Worm (Caenorhabditis elegans) whole organism, young adult: ENCODE results near the gene memi-3.

Experiments
- C06A6.2 ChIP-seq: fragments of 200-800 bp; sonication (Bioruptor generic); conservative IDR thresholded peaks from 2 replicates; pipeline ENCODE4 v1.3.6; 2022; ENCODE audit warnings: missing genetic modification characterization, missing compliant biosample characterization
- C17E4.6 ChIP-seq: fragments of 200-800 bp; sonication (Bioruptor generic); IDR thresholded peaks from 2 replicates; pipeline ENCODE4 v1.3.6; 2022; ENCODE audit warnings: missing genetic modification reagents, missing genetic modification characterization, missing compliant biosample characterization
- D2030.7 ChIP-seq: fragments of 200-800 bp; sonication (Bioruptor generic); IDR thresholded peaks from 2 replicates; pipeline ENCODE4 v1.3.6; 2022; ENCODE audit warnings: missing genetic modification reagents, missing genetic modification characterization, missing compliant biosample characterization
- F33H1.4 ChIP-seq: fragments of 200-800 bp; sonication (Bioruptor generic); IDR thresholded peaks from 2 replicates; pipeline ENCODE4 v1.3.6; 2022; ENCODE audit warnings: missing genetic modification reagents, missing genetic modification characterization, missing compliant biosample characterization
- F49E8.2 ChIP-seq: sonication (generic microtip); optimal IDR thresholded peaks from 3 replicates; lab custom pipeline; 2017; ENCODE audit warnings: missing genetic modification characterization, mild to moderate bottlenecking, missing compliant biosample characterization, antibody characterized with exemption, moderate library complexity; ENCODE audit not compliant: insufficient read depth
- K12H6.12 ChIP-seq: fragments of 200-800 bp; sonication (Bioruptor generic); optimal IDR thresholded peaks from 2 replicates; lab custom pipeline; 2018; ENCODE audit warnings: mild to moderate bottlenecking, missing genetic modification characterization, missing compliant biosample characterization
- T07F8.4 ChIP-seq: sonication (generic microtip); optimal IDR thresholded peaks from 2 replicates; lab custom pipeline; 2016; ENCODE audit warnings: mild to moderate bottlenecking, missing genetic modification characterization, moderate library complexity, missing compliant biosample characterization
- Y53F4B.3 ChIP-seq: fragments of 200-800 bp; sonication (Bioruptor generic); IDR thresholded peaks from 2 replicates; pipeline ENCODE4 v1.3.6; 2022; ENCODE audit warnings: missing genetic modification reagents, missing genetic modification characterization, missing compliant biosample characterization
- Y67H2A.10 ChIP-seq: fragments of 200-800 bp; sonication (Bioruptor generic); conservative IDR thresholded peaks from 2 replicates; pipeline ENCODE4 v1.3.6; 2022; ENCODE audit warnings: missing genetic modification reagents, missing genetic modification characterization, missing compliant biosample characterization
- ZK185.1 ChIP-seq: sonication (generic microtip); optimal IDR thresholded peaks from 2 replicates; lab custom pipeline; 2016; ENCODE audit warnings: mild to moderate bottlenecking, missing genetic modification characterization, missing compliant biosample characterization; ENCODE audit not compliant: poor library complexity, severe bottlenecking
- aptf-2 ChIP-seq: fragments of 200-800 bp; sonication (Bioruptor generic); conservative IDR thresholded peaks from 2 replicates; pipeline ENCODE4 v1.3.6; 2022; ENCODE audit warnings: missing genetic modification reagents, missing genetic modification characterization, missing compliant biosample characterization
- aptf-3 ChIP-seq: fragments of 200-800 bp; sonication (Bioruptor generic); IDR thresholded peaks from 2 replicates; pipeline ENCODE4 v1.3.6; 2022; ENCODE audit warnings: missing genetic modification characterization, missing compliant biosample characterization
- atf-7 ChIP-seq: sonication (generic microtip); optimal IDR thresholded peaks from 2 replicates; lab custom pipeline; 2017; ENCODE audit warnings: mild to moderate bottlenecking, missing genetic modification characterization, missing compliant biosample characterization
- attf-3 ChIP-seq: fragments of 200-800 bp; sonication (Bioruptor generic); conservative IDR thresholded peaks from 2 replicates; pipeline ENCODE4 v1.3.6; 2022; ENCODE audit warnings: missing genetic modification reagents, missing genetic modification characterization, missing compliant biosample characterization
- ceh-100 ChIP-seq: fragments of 200-800 bp; sonication (Bioruptor generic); IDR thresholded peaks from 2 replicates; pipeline ENCODE4 v1.3.6; 2022; ENCODE audit warnings: missing genetic modification reagents, missing genetic modification characterization, missing compliant biosample characterization
- ceh-58 ChIP-seq: fragments of 200-800 bp; sonication (Bioruptor generic); IDR thresholded peaks from 2 replicates; pipeline ENCODE4 v1.3.6; 2022; ENCODE audit warnings: missing genetic modification characterization, missing compliant biosample characterization
- ceh-91 ChIP-seq: fragments of 200-800 bp; sonication (Bioruptor generic); IDR thresholded peaks from 2 replicates; pipeline ENCODE4 v1.3.6; 2022; ENCODE audit warnings: missing genetic modification reagents, missing genetic modification characterization, missing compliant biosample characterization
- chd-7 ChIP-seq: sonication (generic microtip); optimal IDR thresholded peaks from 2 replicates; lab custom pipeline; 2016; ENCODE audit warnings: mild to moderate bottlenecking, missing genetic modification characterization, moderate library complexity, missing compliant biosample characterization
- dpff-1 ChIP-seq: sonication (generic microtip); optimal IDR thresholded peaks from 2 replicates; lab custom pipeline; 2017; ENCODE audit warnings: mild to moderate bottlenecking, missing genetic modification characterization, missing compliant biosample characterization
- dpl-1 ChIP-seq: fragments of 150-350 bp; optimal IDR thresholded peaks from 2 replicates; lab custom pipeline; 2014; ENCODE audit warnings: missing biosample characterization, missing genetic modification reagents, missing genetic modification characterization
- efl-1 ChIP-seq: fragments of 150-350 bp; optimal IDR thresholded peaks from 2 replicates; lab custom pipeline; 2014; ENCODE audit warnings: missing biosample characterization, missing genetic modification reagents, missing genetic modification characterization
- egl-44 ChIP-seq: fragments of 200-800 bp; sonication (Bioruptor generic); IDR thresholded peaks from 2 replicates; pipeline ENCODE4 v1.3.6; 2022; ENCODE audit warnings: missing genetic modification reagents, missing genetic modification characterization, missing compliant biosample characterization
- hlh-26 ChIP-seq: fragments of 200-800 bp; sonication (Bioruptor generic); conservative IDR thresholded peaks from 2 replicates; pipeline ENCODE4 v1.3.6; 2022; ENCODE audit warnings: missing genetic modification reagents, missing genetic modification characterization, missing compliant biosample characterization
- hmg-20 ChIP-seq: fragments of 200-800 bp; sonication (Bioruptor generic); IDR thresholded peaks from 2 replicates; pipeline ENCODE4 v1.3.6; 2022; ENCODE audit warnings: missing genetic modification reagents, missing genetic modification characterization, missing compliant biosample characterization
- let-526 ChIP-seq: fragments of 200-800 bp; sonication (Bioruptor generic); IDR thresholded peaks from 2 replicates; pipeline ENCODE4 v1.3.6; 2022; ENCODE audit warnings: missing genetic modification reagents, missing genetic modification characterization, missing compliant biosample characterization
- lin-40 ChIP-seq: sonication (generic microtip); optimal IDR thresholded peaks from 2 replicates; lab custom pipeline; 2016; ENCODE audit warnings: missing genetic modification characterization, mild to moderate bottlenecking, missing compliant biosample characterization, missing genotype, missing genetic modification reagents
- lin-54 ChIP-seq: fragments of 200-800 bp; sonication (Bioruptor generic); optimal IDR thresholded peaks from 2 replicates; lab custom pipeline; 2018; ENCODE audit warnings: mild to moderate bottlenecking, missing genetic modification characterization, missing compliant biosample characterization
- lsl-1 ChIP-seq: fragments of 200-800 bp; sonication (Bioruptor generic); optimal IDR thresholded peaks from 2 replicates; lab custom pipeline; 2018; ENCODE audit warnings: mild to moderate bottlenecking, missing genetic modification characterization, moderate library complexity, missing compliant biosample characterization
- lsy-27 ChIP-seq: sonication (generic microtip); optimal IDR thresholded peaks from 2 replicates; lab custom pipeline; 2017; ENCODE audit warnings: missing genetic modification characterization, mild to moderate bottlenecking, missing compliant biosample characterization, antibody characterized with exemption, missing genotype, borderline replicate concordance; ENCODE audit not compliant: insufficient read depth
- madf-6 ChIP-seq: fragments of 200-800 bp; sonication (Bioruptor generic); IDR thresholded peaks from 2 replicates; pipeline ENCODE4 v1.3.6; 2022; ENCODE audit warnings: missing genetic modification reagents, missing genetic modification characterization, missing compliant biosample characterization
- madf-8 ChIP-seq: fragments of 200-800 bp; sonication (Bioruptor generic); conservative IDR thresholded peaks from 2 replicates; pipeline ENCODE4 v1.3.6; 2022; ENCODE audit warnings: missing genetic modification reagents, missing genetic modification characterization, missing compliant biosample characterization
- mel-28 ChIP-seq: sonication (generic microtip); optimal IDR thresholded peaks from 2 replicates; lab custom pipeline; 2016; ENCODE audit warnings: borderline replicate concordance, mild to moderate bottlenecking, missing genetic modification characterization, missing compliant biosample characterization
- mes-4 ChIP-seq: sonication (generic microtip); optimal IDR thresholded peaks from 2 replicates; lab custom pipeline; 2016; ENCODE audit warnings: missing genotype, missing genetic modification characterization, missing compliant biosample characterization
- nfya-2 ChIP-seq: fragments of 200-800 bp; sonication (Bioruptor generic); IDR thresholded peaks from 2 replicates; pipeline ENCODE4 v1.3.6; 2022; ENCODE audit warnings: missing genetic modification reagents, missing genetic modification characterization, missing compliant biosample characterization
- nfyb-1 ChIP-seq: fragments of 200-800 bp; sonication (Bioruptor generic); IDR thresholded peaks from 2 replicates; pipeline ENCODE4 v1.3.6; 2022; ENCODE audit warnings: missing genetic modification reagents, missing genetic modification characterization, missing compliant biosample characterization
- nhr-27 ChIP-seq: fragments of 200-800 bp; sonication (Bioruptor generic); optimal IDR thresholded peaks from 2 replicates; lab custom pipeline; 2018; ENCODE audit warnings: mild to moderate bottlenecking, missing genetic modification characterization, moderate library complexity, missing compliant biosample characterization
- pbrm-1 ChIP-seq: fragments of 200-800 bp; sonication (Bioruptor generic); IDR thresholded peaks from 2 replicates; pipeline ENCODE4 v1.3.6; 2022; ENCODE audit warnings: missing genetic modification reagents, missing genetic modification characterization, missing compliant biosample characterization
- pha-4 ChIP-seq: fragments of 150-350 bp; sonication (generic microtip); optimal IDR thresholded peaks from 2 replicates; lab custom pipeline; 2014; ENCODE audit warnings: missing biosample characterization, missing genetic modification reagents, missing genetic modification characterization
- sdz-38 ChIP-seq: sonication (generic microtip); optimal IDR thresholded peaks from 2 replicates; lab custom pipeline; 2016; ENCODE audit warnings: missing genotype, missing genetic modification characterization, missing compliant biosample characterization
- snpc-4 ChIP-seq, 5 experiments: fragments of 150-350 bp in 1 of 5; sonication (generic microtip) in 4 of 5; optimal IDR thresholded peaks; 2 replicates each; lab custom pipeline; 2014 to 2018; ENCODE audit warnings: missing genetic modification characterization in 5 of 5, missing biosample characterization in 3 of 5, antibody characterized with exemption in 2 of 5, mild to moderate bottlenecking in 2 of 5, missing compliant biosample characterization in 2 of 5, missing genotype in 2 of 5, moderate library complexity in 2 of 5, missing genetic modification reagents in 1 of 5
- unc-130 ChIP-seq: sonication (generic microtip); optimal IDR thresholded peaks from 2 replicates; lab custom pipeline; 2016; ENCODE audit warnings: missing genetic modification reagents, missing genetic modification characterization, missing compliant biosample characterization
- xnd-1 ChIP-seq: sonication (generic microtip); optimal IDR thresholded peaks from 2 replicates; lab custom pipeline; 2016; ENCODE audit warnings: missing genotype, missing genetic modification reagents, missing genetic modification characterization, missing compliant biosample characterization
- zfh-2 ChIP-seq: fragments of 200-800 bp; sonication (Bioruptor generic); conservative IDR thresholded peaks from 2 replicates; pipeline ENCODE4 v1.3.6; 2022; ENCODE audit warnings: missing genetic modification reagents, missing genetic modification characterization, missing compliant biosample characterization
- zim-3 ChIP-seq: sonication (generic microtip); optimal IDR thresholded peaks from 2 replicates; lab custom pipeline; 2017; ENCODE audit warnings: mild to moderate bottlenecking, missing genetic modification characterization, moderate library complexity, missing compliant biosample characterization
- ztf-22 ChIP-seq: fragments of 200-800 bp; sonication (Bioruptor generic); optimal IDR thresholded peaks from 2 replicates; lab custom pipeline; 2018; ENCODE audit warnings: mild to moderate bottlenecking, missing genetic modification characterization, moderate library complexity, missing compliant biosample characterization
- ztf-28 ChIP-seq: fragments of 200-800 bp; sonication (Bioruptor generic); IDR thresholded peaks from 2 replicates; pipeline ENCODE4 v1.3.6; 2022; ENCODE audit warnings: missing genetic modification reagents, missing genetic modification characterization, missing compliant biosample characterization
- ztf-6 ChIP-seq: fragments of 200-800 bp; sonication (Bioruptor generic); IDR thresholded peaks from 2 replicates; pipeline ENCODE4 v1.3.6; 2022; ENCODE audit warnings: missing genetic modification reagents, missing genetic modification characterization, missing compliant biosample characterization

The memi-3 gene

DNA sequence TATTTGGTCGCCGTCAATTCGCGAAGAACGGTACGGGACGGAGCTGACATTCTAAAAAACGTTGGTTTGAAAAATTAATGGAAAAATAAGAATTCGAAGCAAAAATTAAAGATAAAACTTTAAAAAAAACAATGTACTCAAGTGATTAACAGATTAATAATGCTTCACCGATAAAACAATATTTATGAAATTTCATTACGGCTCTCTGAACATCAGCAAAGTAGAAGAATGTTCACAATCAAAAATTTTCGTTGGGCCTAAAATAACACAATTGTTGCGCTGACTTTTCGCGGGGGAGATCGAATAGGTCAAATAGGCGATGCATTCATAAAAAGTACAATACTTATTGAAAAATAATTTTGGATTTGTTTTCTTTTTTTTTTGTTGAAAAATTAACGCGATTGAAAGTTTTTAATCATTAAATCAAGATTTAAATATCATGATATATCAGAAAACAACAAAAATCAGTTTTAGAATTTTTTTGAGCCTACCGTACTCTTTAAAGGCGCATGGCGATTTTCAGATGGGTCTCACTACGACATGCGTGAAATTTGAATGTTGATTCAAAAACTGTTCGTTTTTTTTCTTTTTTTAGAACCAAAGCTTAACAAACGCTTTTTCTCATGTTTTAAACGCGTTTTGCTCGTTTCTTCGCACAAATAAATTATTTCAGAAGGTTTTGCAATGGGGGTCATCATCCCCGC lies at the start of gene memi-3, which contains the start of gene cyp-31A2:
Gene memi-3, minus strand, starts transcription at position 51 of the 704 bp plus-strand sequence.
Gene cyp-31A2, plus strand, starts transcription at position 674 of the 704 bp plus-strand sequence.
- TF ChIP-seq pbrm-1 (GFP tag; lab: Robert Waterston, UW) = no peak
- no peak for TF ChIP-seq egl-44 (GFP tag; lab: Robert Waterston, UW)
- TF ChIP-seq attf-3 = no peak
- no peak for TF ChIP-seq nhr-27 (tag; lab: Kevin White, UChicago)
- no peak for TF ChIP-seq T07F8.4 (tag; lab: Kevin White, UChicago)
- no peak for TF ChIP-seq aptf-3 (GFP tag; lab: Robert Waterston, UW)
- peak; percentile 50 for TF ChIP-seq dpl-1 (GFP tag; lab: Kevin White, UChicago)
- TF ChIP-seq snpc-4 (GFP tag; optimal IDR thresholded peaks at IDR 0.05; lab: Kevin White, UChicago) = no peak
- TF ChIP-seq snpc-4 (tag; optimal IDR thresholded peaks at IDR 0.05; lab: Kevin White, UChicago) = peak in 1 of 4 experiments; percentile 7
- TF ChIP-seq efl-1 (GFP tag; lab: Kevin White, UChicago) = peak; percentile 76
- no peak for TF ChIP-seq lsy-27 (tag; lab: Kevin White, UChicago)
- TF ChIP-seq D2030.7 (GFP tag; lab: Robert Waterston, UW) = peak; percentile 39; the same call in 1 of the 2 replicates
- no peak for TF ChIP-seq aptf-2 (GFP tag; lab: Robert Waterston, UW)
- no peak for TF ChIP-seq ztf-22 (GFP tag; lab: Kevin White, UChicago)
- TF ChIP-seq pha-4 (tag; lab: Kevin White, UChicago) = no peak
- no peak for TF ChIP-seq mes-4
- no peak for TF ChIP-seq lin-40 (tag; lab: Kevin White, UChicago)
- peak; percentile 39 for TF ChIP-seq unc-130 (GFP tag; lab: Kevin White, UChicago)
- TF ChIP-seq madf-8 = peak; percentile 5; the same call in 1 of the 2 replicates
- TF ChIP-seq nfya-2 = no peak
- peak; percentile 40; the same call in 1 of the 2 replicates for TF ChIP-seq ceh-91 (GFP tag; lab: Robert Waterston, UW)
- peak; percentile 87 for TF ChIP-seq F33H1.4 (GFP tag; lab: Robert Waterston, UW)
- TF ChIP-seq lsl-1 (GFP tag; lab: Kevin White, UChicago) = peak; percentile 82
- TF ChIP-seq zfh-2 (GFP tag; lab: Robert Waterston, UW) = no peak
- no peak for TF ChIP-seq nfyb-1
- TF ChIP-seq madf-6 (GFP tag; lab: Robert Waterston, UW) = peak; percentile 86
- no peak for TF ChIP-seq chd-7 (tag; lab: Kevin White, UChicago)
- TF ChIP-seq hlh-26 (GFP tag; lab: Robert Waterston, UW) = no peak
- no peak for TF ChIP-seq dpff-1
- peak; percentile 45 for TF ChIP-seq lin-54 (GFP tag; lab: Kevin White, UChicago)
- TF ChIP-seq mel-28 = no peak
- no peak for TF ChIP-seq zim-3 (tag; lab: Kevin White, UChicago)
- peak; percentile 80 for TF ChIP-seq xnd-1 (tag; lab: Kevin White, UChicago)

ce11 chrIV:11452928-11453327 lies 49.8 kb upstream of the memi-3 start:
- no peak for TF ChIP-seq Y67H2A.10
- TF ChIP-seq atf-7 (tag; lab: Kevin White, UChicago) = no peak
- no peak for TF ChIP-seq ceh-100 (GFP tag; lab: Robert Waterston, UW)
- TF ChIP-seq let-526 (GFP tag; lab: Robert Waterston, UW) = no peak
- no peak for TF ChIP-seq ceh-58 (GFP tag; lab: Robert Waterston, UW)
- TF ChIP-seq C17E4.6 (GFP tag; lab: Robert Waterston, UW) = no peak
- no peak for TF ChIP-seq ztf-28 (GFP tag; lab: Robert Waterston, UW)
- TF ChIP-seq zim-3 (tag; lab: Kevin White, UChicago) = no peak
- no peak for TF ChIP-seq ztf-6
- no peak for TF ChIP-seq sdz-38 (tag; lab: Kevin White, UChicago)
- TF ChIP-seq F33H1.4 (GFP tag; lab: Robert Waterston, UW) = no peak
- no peak for TF ChIP-seq ZK185.1 (tag; lab: Kevin White, UChicago)
- TF ChIP-seq lsl-1 (GFP tag; lab: Kevin White, UChicago) = no peak
- no peak for TF ChIP-seq Y53F4B.3 (GFP tag; lab: Robert Waterston, UW)
- no peak for TF ChIP-seq ceh-91 (GFP tag; lab: Robert Waterston, UW)
- no peak for TF ChIP-seq hmg-20
- no peak for TF ChIP-seq C06A6.2 (GFP tag; lab: Robert Waterston, UW)
- TF ChIP-seq K12H6.12 (tag; lab: Kevin White, UChicago) = no peak
- TF ChIP-seq F49E8.2 = no peak
- TF ChIP-seq, all 124 proteins: peak for 0
